Worm (Caenorhabditis elegans): Measurements from ENCODE around the gene Y34B4A.10.

DNA sequence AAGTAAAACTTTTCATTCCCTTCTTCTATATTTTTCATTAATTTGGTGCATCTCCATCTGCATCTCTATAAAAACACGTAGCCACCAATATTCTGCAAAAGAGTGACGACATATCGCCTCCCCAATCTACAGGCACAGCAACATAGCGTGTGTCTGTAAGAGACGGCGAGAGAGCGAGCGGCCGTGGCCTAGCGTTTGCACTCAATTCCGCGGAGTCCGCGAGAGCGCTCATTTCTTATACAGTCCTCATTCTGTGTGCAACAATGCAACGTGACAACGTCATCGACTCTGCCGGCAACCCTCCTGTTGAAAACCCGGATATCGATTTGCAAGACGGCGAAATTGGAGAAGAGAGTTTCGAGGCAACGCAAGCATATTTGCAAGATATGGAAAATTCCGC is 44.1 kb upstream of the Y34B4A.10 start, which contains the start of gene H28G03.2:
- no peak for TF ChIP-seq egrh-3 (GFP tag; IDR thresholded peaks at IDR 0.05)
- no peak for TF ChIP-seq sdz-38 (tag; optimal IDR thresholded peaks at IDR 0.05)
- no peak for TF ChIP-seq ets-4 (GFP tag; optimal IDR thresholded peaks at IDR 0.05)
- no peak for TF ChIP-seq sea-2 (GFP tag; IDR thresholded peaks at IDR 0.05)
- TF ChIP-seq F37B4.10 (GFP tag; IDR thresholded peaks at IDR 0.05): no peak
- no peak for TF ChIP-seq attf-3 (GFP tag; conservative IDR thresholded peaks at IDR 0.05)
- TF ChIP-seq snpc-4 (GFP tag; optimal IDR thresholded peaks at IDR 0.05): no peak
- TF ChIP-seq snpc-4 (tag; optimal IDR thresholded peaks at IDR 0.05): no peak
- TF ChIP-seq pha-4 (tag; optimal IDR thresholded peaks at IDR 0.05): no peak
- TF ChIP-seq F23B12.7 (tag; optimal IDR thresholded peaks at IDR 0.05; ENCODE audit: insufficient read depth): no peak
- TF ChIP-seq ama-1 (optimal IDR thresholded peaks at IDR 0.05): no peak
- no peak for TF ChIP-seq ama-1 (GFP tag; optimal IDR thresholded peaks at IDR 0.05)
- TF ChIP-seq lin-35 (GFP tag; optimal IDR thresholded peaks at IDR 0.05): no peak

Data from whole organism, young adult.